Fruit fly (Drosophila melanogaster): ENCODE results near the gene fzy.
A peak's percentile ranks its signal among the peaks of the same experiment; 100 is the strongest.

fzy gene

DNA sequence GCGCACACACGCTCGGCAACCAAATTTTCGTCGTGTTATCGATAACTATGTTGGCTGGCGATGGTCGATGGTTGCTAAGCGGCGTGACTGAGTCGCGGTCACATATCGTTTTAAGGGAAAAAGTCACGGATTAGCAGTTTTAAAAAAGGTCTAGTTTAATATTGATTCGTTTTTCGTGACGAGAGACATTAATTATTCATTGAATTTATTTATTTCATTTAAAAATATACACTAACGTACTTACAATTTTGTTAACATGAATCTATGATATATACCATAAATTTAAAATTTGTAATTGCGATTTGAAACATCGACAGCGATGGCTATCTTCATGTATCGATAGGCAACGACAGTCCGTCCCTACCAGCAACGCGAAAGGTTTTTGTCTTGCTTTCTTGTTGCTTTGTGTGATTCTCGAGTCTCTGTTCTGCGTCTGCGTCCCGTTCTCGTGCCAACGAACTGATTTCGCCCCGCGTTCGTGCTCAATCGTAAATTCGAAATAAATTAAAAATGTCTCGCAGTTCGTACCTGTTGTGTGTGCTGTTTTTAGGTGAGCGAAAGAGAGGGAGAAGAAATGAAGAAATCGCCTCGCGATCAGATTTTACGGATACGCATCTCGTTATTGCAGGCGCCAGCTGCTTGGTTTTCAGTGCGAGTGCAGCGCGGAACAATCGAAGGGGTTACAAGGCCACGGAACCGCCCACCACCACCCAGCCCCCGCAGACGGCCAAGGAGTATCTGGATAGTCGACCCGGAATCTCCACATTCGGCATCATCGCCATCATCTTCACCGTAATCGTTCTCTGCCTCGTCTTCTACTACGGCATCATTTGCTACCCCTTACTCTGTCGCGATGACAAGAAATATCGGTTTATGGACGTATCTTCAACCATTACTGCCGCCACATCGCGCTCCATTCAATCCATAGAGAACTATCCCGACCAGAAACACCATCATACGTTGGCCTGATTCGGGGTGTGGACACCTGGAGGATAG lies 42.1 kb downstream of the fzy start, which contains the start of the genes Hyls1, chif and CG4455 (continued):
- TF ChIP-seq CG9139 (GFP tag; optimal IDR thresholded peaks at IDR 0.05) (no peak), CG11762 (GFP tag; optimal IDR thresholded peaks at IDR 0.05; ENCODE audit: insufficient read depth) (no peak), OdsH (GFP tag; optimal IDR thresholded peaks at IDR 0.05) (peak; percentile 31), Hr38 (GFP tag; optimal IDR thresholded peaks at IDR 0.05) (no peak), CG11902 (GFP tag; optimal IDR thresholded peaks at IDR 0.05) (peak; percentile 31), Smox (GFP tag; optimal IDR thresholded peaks at IDR 0.05) (peak; percentile 31), acj6 (GFP tag; optimal IDR thresholded peaks at IDR 0.05) (peak; percentile 31), fkh (GFP tag; optimal IDR thresholded peaks at IDR 0.05) (no peak), Sox14 (GFP tag; optimal IDR thresholded peaks at IDR 0.05) (peak; percentile 46), CG6854 (GFP tag; optimal IDR thresholded peaks at IDR 0.05) (no peak), CG4318 (GFP tag; optimal IDR thresholded peaks at IDR 0.05) (no peak), Blimp-1 (GFP tag; optimal IDR thresholded peaks at IDR 0.05) (no peak), CG3032 (tag; optimal IDR thresholded peaks at IDR 0.05) (peak; percentile 55), esn (GFP tag; optimal IDR thresholded peaks at IDR 0.05) (peak; percentile 42), dsx (GFP tag; optimal IDR thresholded peaks at IDR 0.05; ENCODE audit: poor library complexity, severe bottlenecking) (no peak), Lpt (GFP tag; optimal IDR thresholded peaks at IDR 0.05) (no peak), CG3919 (GFP tag; optimal IDR thresholded peaks at IDR 0.05) (no peak), CG1621 (tag; optimal IDR thresholded peaks at IDR 0.05) (peak; percentile 70), Met (GFP tag; optimal IDR thresholded peaks at IDR 0.05) (no peak), CG15336 (GFP tag; IDR thresholded peaks at IDR 0.05) (no peak), CG10669 (GFP tag; optimal IDR thresholded peaks at IDR 0.05) (peak; percentile 3), CG6276 (GFP tag; optimal IDR thresholded peaks at IDR 0.05) (no peak), vri (GFP tag; optimal IDR thresholded peaks at IDR 0.05) (no peak), CG34406 (GFP tag; optimal IDR thresholded peaks at IDR 0.05) (peak; percentile 6), Hr39 (GFP tag; optimal IDR thresholded peaks at IDR 0.05) (no peak), CG7368 (GFP tag; optimal IDR thresholded peaks at IDR 0.05) (no peak), fd85E (GFP tag; optimal IDR thresholded peaks at IDR 0.05) (no peak), net (GFP tag; optimal IDR thresholded peaks at IDR 0.05) (peak; percentile 10)

DNA sequence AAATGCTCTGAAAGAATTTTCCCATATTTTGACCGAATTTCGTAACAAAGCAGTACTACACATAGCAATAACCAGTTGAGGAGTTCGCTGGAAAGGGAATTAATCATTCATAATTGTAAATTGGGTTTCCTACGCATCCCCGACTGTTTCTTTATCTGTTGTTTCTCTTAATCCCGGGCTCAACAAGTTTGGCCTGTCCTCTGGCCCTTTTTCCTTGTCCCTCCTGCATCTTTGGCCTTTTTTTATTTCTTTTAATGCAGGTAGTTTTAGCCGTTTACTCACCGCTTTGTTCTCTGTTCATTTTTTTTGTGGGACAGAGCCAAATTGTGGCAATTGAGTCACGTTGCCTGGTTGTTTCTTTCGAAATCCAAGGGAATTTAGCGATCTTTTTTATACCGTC lies 43.0 kb downstream of the fzy start:
- peak; percentile 53 for TF ChIP-seq svp (GFP tag)
- TF ChIP-seq CG6808 (GFP tag; optimal IDR thresholded peaks at IDR 0.05): peak; percentile 3
- TF ChIP-seq ss (GFP tag; optimal IDR thresholded peaks at IDR 0.05): peak; percentile 10 to 24
- TF ChIP-seq CG3919 (GFP tag; optimal IDR thresholded peaks at IDR 0.05): no peak
- TF ChIP-seq Hr39 (GFP tag; optimal IDR thresholded peaks at IDR 0.05): no peak

DNA sequence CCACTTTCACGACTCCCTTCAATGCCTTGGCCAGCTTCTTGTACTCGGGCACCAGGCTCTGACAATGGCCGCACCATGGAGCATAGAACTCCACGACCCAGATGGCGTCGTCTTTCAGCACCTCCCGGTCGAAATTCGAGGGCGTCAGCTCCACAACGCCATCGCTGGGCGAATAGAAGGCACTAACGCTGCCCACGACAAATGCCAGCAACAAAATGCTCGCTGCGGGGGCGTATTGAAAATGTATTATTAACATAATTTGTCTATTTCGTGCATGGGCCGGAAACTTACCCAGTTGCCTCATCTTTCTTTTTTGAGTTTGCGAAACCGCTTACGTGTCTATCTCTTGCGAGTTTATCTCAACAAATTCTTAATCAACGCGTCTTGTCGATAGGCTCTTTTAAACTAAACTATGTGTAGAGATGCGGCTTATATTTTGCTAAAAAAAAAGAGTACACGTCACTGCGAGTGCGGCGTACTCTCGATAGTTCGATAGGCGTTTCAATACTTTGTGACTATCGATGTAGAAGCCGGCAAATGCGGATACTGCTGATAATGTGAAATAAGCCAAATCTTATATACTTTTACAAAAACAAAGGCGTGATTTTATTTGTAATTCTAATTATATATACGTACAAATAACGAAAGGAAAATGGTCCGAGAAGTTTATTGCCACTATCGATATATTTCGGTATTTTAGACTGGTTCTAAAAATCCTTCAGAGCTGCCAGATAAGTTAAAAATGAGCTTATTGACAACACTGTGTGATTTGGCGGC lies 45.7 kb downstream of the fzy start, which contains the start of gene CaBP1:
CaBP1 (minus strand) TSS at position 487 of the 777 bp plus-strand sequence.
- TF ChIP-seq Sox15 (GFP tag; optimal IDR thresholded peaks at IDR 0.05) (no peak), CG11902 (GFP tag; optimal IDR thresholded peaks at IDR 0.05) (no peak), topi (GFP tag; optimal IDR thresholded peaks at IDR 0.05) (peak; percentile 2), CG6854 (GFP tag; optimal IDR thresholded peaks at IDR 0.05) (peak; percentile 38), vri (GFP tag; optimal IDR thresholded peaks at IDR 0.05) (peak; percentile 16), Eip78C (GFP tag) (peak; percentile 19), Gug (GFP tag; IDR thresholded peaks at IDR 0.05) (no peak), CG1621 (tag; optimal IDR thresholded peaks at IDR 0.05) (peak; percentile 3), lz (GFP tag; optimal IDR thresholded peaks at IDR 0.05) (peak; percentile 21)

Data from whole organism, prepupa.